Worm (Caenorhabditis elegans): ENCODE results near the gene T25D3.3.

Gene T25D3.3

ce11 chrII:107703-108102 is 44.7 kb upstream of the T25D3.3 start:
- TF ChIP-seq lin-14 (GFP tag; optimal IDR thresholded peaks at IDR 0.05) = peak; percentile 42
- TF ChIP-seq snu-23 (GFP tag; optimal IDR thresholded peaks at IDR 0.05) = no peak

ce11 chrII:108865-109264 is 43.5 kb upstream of the T25D3.3 start, which contains the start of gene C50D2.2:
TSS of gene C50D2.2 (plus strand) at chrII:109165.
- TF ChIP-seq tlp-1 (tag; optimal IDR thresholded peaks at IDR 0.05) (no peak), snpc-4 (tag; optimal IDR thresholded peaks at IDR 0.05) (no peak), nhr-90 (tag; optimal IDR thresholded peaks at IDR 0.05; ENCODE audit: poor library complexity) (no peak)

DNA sequence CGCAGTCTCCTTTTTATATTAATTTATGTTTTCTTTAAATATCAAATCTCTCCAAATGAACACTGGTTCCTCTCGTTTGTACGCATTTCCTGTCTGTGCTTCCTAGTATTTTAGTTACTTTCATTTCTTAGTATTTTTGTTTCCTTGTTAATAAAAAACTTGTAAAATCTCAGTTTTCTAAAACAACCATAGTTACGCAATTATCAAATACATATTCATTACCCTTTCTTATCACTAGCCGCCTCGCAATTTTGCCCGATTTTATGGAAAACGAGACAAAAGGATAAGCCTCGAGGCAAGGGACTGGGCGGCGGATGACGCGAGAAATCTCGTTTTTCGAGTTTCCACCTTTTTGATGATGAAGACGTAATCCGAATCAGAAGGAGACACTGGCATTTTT is 41.1 kb upstream of the T25D3.3 start, which contains the start of gene C50D2.1:
TSS of gene C50D2.1 (plus strand) at position 301 of the 400 bp plus-strand sequence.
- no peak for TF ChIP-seq unc-62 (GFP tag; optimal IDR thresholded peaks at IDR 0.05)
- no peak for TF ChIP-seq tlp-1 (tag; optimal IDR thresholded peaks at IDR 0.05)
- TF ChIP-seq nhr-84 (tag; optimal IDR thresholded peaks at IDR 0.05) = no peak
- TF ChIP-seq fos-1 (tag; optimal IDR thresholded peaks at IDR 0.05) = no peak
- no peak for TF ChIP-seq nhr-76 (tag; optimal IDR thresholded peaks at IDR 0.05)
- TF ChIP-seq mdl-1 (tag; optimal IDR thresholded peaks at IDR 0.05) = no peak
- TF ChIP-seq isw-1 (GFP tag; IDR thresholded peaks at IDR 0.05) = no peak
- TF ChIP-seq egl-13 (tag; optimal IDR thresholded peaks at IDR 0.05) = no peak
- TF ChIP-seq aly-2 (tag; optimal IDR thresholded peaks at IDR 0.05) = no peak
- TF ChIP-seq unc-86 (tag; optimal IDR thresholded peaks at IDR 0.05) = no peak
- no peak for TF ChIP-seq vab-15 (tag; optimal IDR thresholded peaks at IDR 0.05)
- TF ChIP-seq skn-1 (tag; optimal IDR thresholded peaks at IDR 0.05) = no peak
- TF ChIP-seq ceh-8 (GFP tag; optimal IDR thresholded peaks at IDR 0.05) = no peak
- no peak for TF ChIP-seq ztf-11 (tag; optimal IDR thresholded peaks at IDR 0.05)
- TF ChIP-seq F16B12.6 (tag; optimal IDR thresholded peaks at IDR 0.05) = no peak
- no peak for TF ChIP-seq dsc-1 (tag; optimal IDR thresholded peaks at IDR 0.05)
- no peak for TF ChIP-seq zag-1 (tag; optimal IDR thresholded peaks at IDR 0.05)

DNA sequence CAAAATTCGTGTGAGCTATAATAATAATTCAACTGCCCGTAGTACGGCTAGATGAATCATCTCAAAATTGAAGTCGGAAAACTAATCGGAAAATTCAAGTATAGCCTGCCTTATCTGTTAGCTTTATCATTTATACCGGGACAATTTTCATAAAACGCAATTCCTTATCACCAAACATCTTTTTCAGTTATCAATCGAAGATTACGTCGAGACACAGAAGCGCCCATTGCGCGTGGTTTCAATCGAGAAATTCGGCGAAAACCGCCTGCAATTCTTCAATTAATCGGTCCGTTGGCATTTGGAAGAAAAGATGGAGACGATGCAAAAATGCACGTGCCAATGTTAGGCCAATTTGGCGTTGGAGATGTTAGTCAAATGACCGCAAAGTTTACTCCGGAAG is 40.2 kb upstream of the T25D3.3 start:
- no peak for TF ChIP-seq swsn-7 (tag; optimal IDR thresholded peaks at IDR 0.05)
- no peak for TF ChIP-seq C04F5.9 (tag; optimal IDR thresholded peaks at IDR 0.05)
- peak; percentile 37 for TF ChIP-seq blmp-1 (tag; optimal IDR thresholded peaks at IDR 0.05)
- TF ChIP-seq lin-13 (GFP tag; optimal IDR thresholded peaks at IDR 0.05) = no peak
- peak; percentile 70 for TF ChIP-seq nhr-85 (tag)
- no peak for TF ChIP-seq ceh-8 (GFP tag; optimal IDR thresholded peaks at IDR 0.05)
- no peak for TF ChIP-seq ets-5 (GFP tag; IDR thresholded peaks at IDR 0.05)
- peak in 1 of 2 experiments; percentile 31 for TF ChIP-seq mdl-1 (tag; optimal IDR thresholded peaks at IDR 0.05)
- no peak for TF ChIP-seq fkh-8 (tag; optimal IDR thresholded peaks at IDR 0.05)
- peak; percentile 21 for TF ChIP-seq pqm-1 (tag; optimal IDR thresholded peaks at IDR 0.05)
- no peak for TF ChIP-seq zag-1 (tag; optimal IDR thresholded peaks at IDR 0.05)
- no peak for TF ChIP-seq Y116A8C.19 (tag; optimal IDR thresholded peaks at IDR 0.05; ENCODE audit: borderline replicate concordance)
- TF ChIP-seq xbp-1 (tag; optimal IDR thresholded peaks at IDR 0.05) = no peak
- peak; percentile 5 for TF ChIP-seq nhr-20 (tag; optimal IDR thresholded peaks at IDR 0.05)
- no peak for TF ChIP-seq elt-3 (tag; optimal IDR thresholded peaks at IDR 0.05)
- no peak for TF ChIP-seq nhr-19 (GFP tag; conservative IDR thresholded peaks at IDR 0.05)
- no peak for TF ChIP-seq efl-3 (GFP tag; optimal IDR thresholded peaks at IDR 0.05)
- TF ChIP-seq lin-39 (tag; optimal IDR thresholded peaks at IDR 0.05) = no peak
- no peak for TF ChIP-seq nhr-71 (tag; optimal IDR thresholded peaks at IDR 0.05)
- no peak for TF ChIP-seq mab-9 (GFP tag; IDR thresholded peaks at IDR 0.05)
- TF ChIP-seq pag-3 (tag; optimal IDR thresholded peaks at IDR 0.05; ENCODE audit: borderline replicate concordance, insufficient read depth) = no peak
- no peak for TF ChIP-seq ceh-90 (tag; optimal IDR thresholded peaks at IDR 0.05)
- TF ChIP-seq nhr-47 (tag; optimal IDR thresholded peaks at IDR 0.05) = no peak
- no peak for TF ChIP-seq snpc-4 (tag; optimal IDR thresholded peaks at IDR 0.05)

All from whole organism, L1 larva.